Worm (Caenorhabditis elegans): Measurements from ENCODE around the gene C25A8.1.

- TF ChIP-seq snpc-4 (tag; optimal IDR thresholded peaks at IDR 0.05) (no peak), ZK546.5 (tag; optimal IDR thresholded peaks at IDR 0.05) (no peak), lin-13 (GFP tag; optimal IDR thresholded peaks at IDR 0.05) (no peak), ceh-82 (tag; optimal IDR thresholded peaks at IDR 0.05) (no peak), nhr-11 (tag; optimal IDR thresholded peaks at IDR 0.05) (no peak)
These were observed 19.9 kb upstream of the C25A8.1 start for ce11 chrIV:6991070-6991469.
